Fruit fly (Drosophila melanogaster) whole organism, embryonic: Measurements from ENCODE around the gene CG13898.

Experiments used
- ATbp ChIP-seq: fragments of 200-800 bp; sonication (Bioruptor generic); optimal IDR thresholded peaks from 2 replicates; lab custom pipeline; 2017; ENCODE audit warnings: missing biosample characterization, mild to moderate bottlenecking, missing genetic modification characterization, missing genetic modification reagents
- CG10209 ChIP-seq: fragments of 200-800 bp; sonication (Bioruptor generic); optimal IDR thresholded peaks from 3 replicates; lab custom pipeline; 2017; ENCODE audit warnings: missing biosample characterization, mild to moderate bottlenecking, missing genetic modification characterization, missing genetic modification reagents
- CG10565 ChIP-seq: fragments of 200-800 bp; sonication (Bioruptor generic); optimal IDR thresholded peaks from 3 replicates; lab custom pipeline; 2016; ENCODE audit warnings: missing biosample characterization, mild to moderate bottlenecking, missing genetic modification characterization
- CG10654 ChIP-seq: fragments of 200-800 bp; sonication (Bioruptor generic); optimal IDR thresholded peaks from 2 replicates; lab custom pipeline; 2016; ENCODE audit warnings: missing biosample characterization, missing genetic modification characterization
- CG11504 ChIP-seq: fragments of 200-800 bp; sonication (Bioruptor generic); optimal IDR thresholded peaks from 3 replicates; lab custom pipeline; 2019; ENCODE audit warnings: missing biosample characterization, mild to moderate bottlenecking, missing genetic modification characterization, moderate library complexity
- CG1602 ChIP-seq: fragments of 200-800 bp; sonication (Bioruptor generic); optimal IDR thresholded peaks from 3 replicates; lab custom pipeline; 2016; ENCODE audit warnings: missing biosample characterization, missing genetic modification characterization
- CG17328 ChIP-seq: fragments of 200-800 bp; sonication (Bioruptor generic); IDR thresholded peaks from 2 replicates; pipeline ENCODE4 v1.3.6; 2022; ENCODE audit warnings: missing biosample characterization, missing genetic modification characterization
- CG17361 ChIP-seq: fragments of 200-800 bp; sonication (Bioruptor generic); IDR thresholded peaks from 3 replicates; pipeline ENCODE4 v1.3.6; 2022; ENCODE audit warnings: missing biosample characterization, missing genetic modification characterization
- CG18262 ChIP-seq: fragments of 200-800 bp; optimal IDR thresholded peaks from 3 replicates; lab custom pipeline; 2019; ENCODE audit warnings: missing biosample characterization, mild to moderate bottlenecking, missing genetic modification characterization, moderate library complexity
- CG2678 ChIP-seq: fragments of 200-800 bp; sonication (Bioruptor generic); optimal IDR thresholded peaks from 3 replicates; lab custom pipeline; 2019; ENCODE audit warnings: missing biosample characterization, mild to moderate bottlenecking, missing genetic modification characterization, moderate library complexity
- CG2889 ChIP-seq: fragments of 200-800 bp; sonication (Bioruptor generic); IDR thresholded peaks from 3 replicates; pipeline ENCODE4 v1.3.6; 2022; ENCODE audit warnings: missing biosample characterization, missing genetic modification characterization
- CG30020 ChIP-seq: fragments of 200-800 bp; optimal IDR thresholded peaks from 2 replicates; lab custom pipeline; 2019; ENCODE audit warnings: missing biosample characterization, mild to moderate bottlenecking, missing genetic modification characterization, moderate library complexity
- CG30403 ChIP-seq: fragments of 200-800 bp; sonication (Bioruptor generic); optimal IDR thresholded peaks from 3 replicates; lab custom pipeline; 2016; ENCODE audit warnings: missing biosample characterization, missing genetic modification characterization
- CG3065 ChIP-seq: fragments of 200-800 bp; sonication (Bioruptor generic); optimal IDR thresholded peaks from 2 replicates; lab custom pipeline; 2016; ENCODE audit warnings: missing biosample characterization, missing genetic modification characterization
- CG34422 ChIP-seq: fragments of 200-800 bp; sonication (Bioruptor generic); IDR thresholded peaks from 3 replicates; pipeline ENCODE4 v1.3.6; 2022; ENCODE audit warnings: missing biosample characterization, missing genetic modification characterization
- CG4328 ChIP-seq: fragments of 200-800 bp; sonication (Bioruptor generic); optimal IDR thresholded peaks from 3 replicates; lab custom pipeline; 2017; ENCODE audit warnings: missing biosample characterization, missing genetic modification reagents, missing genetic modification characterization
- CG6683 ChIP-seq: fragments of 200-800 bp; sonication (Bioruptor generic); optimal IDR thresholded peaks from 2 replicates; lab custom pipeline; 2017; ENCODE audit warnings: missing biosample characterization, mild to moderate bottlenecking, missing genetic modification characterization, missing genetic modification reagents
- CG8765 ChIP-seq: fragments of 200-800 bp; sonication (Bioruptor generic); IDR thresholded peaks from 2 replicates; pipeline ENCODE4 v1.3.6; 2022; ENCODE audit warnings: missing biosample characterization, missing genetic modification characterization
- CoRest ChIP-seq: fragments of 200-800 bp; sonication (Bioruptor generic); optimal IDR thresholded peaks from 3 replicates; lab custom pipeline; 2018; ENCODE audit warnings: missing biosample characterization, mild to moderate bottlenecking, missing genetic modification characterization, moderate library complexity
- D ChIP-seq, 2 experiments: fragments of 200-800 bp in 1 of 2; fragments of >200 bp in 1 of 2; sonication (Bioruptor generic) in 1 of 2; optimal IDR thresholded peaks; 2 replicates in 1 of 2; 3 replicates in 1 of 2; lab custom pipeline; 2017; ENCODE audit warnings: mild to moderate bottlenecking in 1 of 2, missing biosample characterization in 1 of 2, missing genetic modification characterization in 1 of 2, missing genetic modification reagents in 1 of 2
- HLH4C ChIP-seq: fragments of 200-800 bp; sonication (Bioruptor generic); IDR thresholded peaks from 3 replicates; pipeline ENCODE4 v1.3.6; 2022; ENCODE audit warnings: missing biosample characterization, missing genetic modification characterization; ENCODE audit not compliant: partially characterized antibody
- Hey ChIP-seq: fragments of 200-800 bp; sonication (Bioruptor generic); optimal IDR thresholded peaks from 3 replicates; lab custom pipeline; 2018; ENCODE audit warnings: missing biosample characterization, mild to moderate bottlenecking, missing genetic modification characterization
- Lim3 ChIP-seq: fragments of 200-800 bp; sonication (Bioruptor generic); IDR thresholded peaks from 2 replicates; pipeline ENCODE4 v1.3.6; 2022; ENCODE audit warnings: missing biosample characterization, missing genetic modification characterization
- MBD-R2 ChIP-seq: fragments of 200-800 bp; sonication (Bioruptor generic); IDR thresholded peaks from 2 replicates; pipeline ENCODE4 v1.3.6; 2022; ENCODE audit warnings: missing biosample characterization, missing genetic modification characterization
- Max ChIP-seq: fragments of 200-800 bp; sonication (Bioruptor generic); optimal IDR thresholded peaks from 2 replicates; lab custom pipeline; 2016; ENCODE audit warnings: missing biosample characterization, mild to moderate bottlenecking, missing genetic modification characterization
- Med ChIP-seq: fragments of 200-800 bp; sonication (Bioruptor generic); peaks from one replicate; lab custom pipeline; 2016; ENCODE audit warnings: missing biosample characterization, missing genetic modification characterization, mild to moderate bottlenecking, inconsistent platforms, moderate library complexity
- Pdp1 ChIP-seq, 2 experiments: fragments of 200-800 bp; sonication (Bioruptor generic); optimal IDR thresholded peaks; 3 replicates each; lab custom pipeline; 2016; ENCODE audit warnings: missing biosample characterization in 2 of 2, missing genetic modification characterization in 2 of 2, mild to moderate bottlenecking in 1 of 2, moderate library complexity in 1 of 2
- Ssrp ChIP-seq: fragments of 200-800 bp; sonication (Bioruptor generic); optimal IDR thresholded peaks from 2 replicates; lab custom pipeline; 2018; ENCODE audit warnings: missing biosample characterization, mild to moderate bottlenecking, missing genetic modification characterization, moderate library complexity
- bcd ChIP-seq: fragments of 200-800 bp; sonication (Bioruptor generic); optimal IDR thresholded peaks from 2 replicates; lab custom pipeline; 2017; ENCODE audit warnings: missing biosample characterization, mild to moderate bottlenecking, missing genetic modification characterization
- bsh ChIP-seq, 2 experiments: fragments of 200-800 bp; sonication (Bioruptor generic); optimal IDR thresholded peaks; 2 replicates each; lab custom pipeline; 2017 to 2018; ENCODE audit warnings: mild to moderate bottlenecking in 2 of 2, missing biosample characterization in 2 of 2, missing genetic modification characterization in 2 of 2, moderate library complexity in 1 of 2
- ci ChIP-seq: fragments of 200-800 bp; sonication (Bioruptor generic); IDR thresholded peaks from 3 replicates; pipeline ENCODE4 v1.3.6; 2022; ENCODE audit warnings: missing biosample characterization, missing genetic modification characterization
- danr ChIP-seq: fragments of 200-800 bp; sonication (Bioruptor generic); IDR thresholded peaks from 2 replicates; pipeline ENCODE4 v1.3.6; 2022; ENCODE audit warnings: missing biosample characterization, missing genetic modification characterization
- dmrt99B ChIP-seq: fragments of 200-800 bp; sonication (Bioruptor generic); optimal IDR thresholded peaks from 2 replicates; lab custom pipeline; 2018; ENCODE audit warnings: missing biosample characterization, mild to moderate bottlenecking, missing genetic modification characterization, moderate library complexity
- ems ChIP-seq: fragments of 200-800 bp; sonication (Bioruptor generic); optimal IDR thresholded peaks from 3 replicates; lab custom pipeline; 2016; ENCODE audit warnings: missing biosample characterization, missing genetic modification characterization
- gfzf ChIP-seq: fragments of 200-800 bp; sonication (Bioruptor generic); optimal IDR thresholded peaks from 2 replicates; lab custom pipeline; 2016; ENCODE audit warnings: missing biosample characterization, mild to moderate bottlenecking, missing genetic modification characterization, moderate library complexity
- gsb ChIP-seq: fragments of 200-800 bp; sonication (Bioruptor generic); IDR thresholded peaks from 2 replicates; pipeline ENCODE4 v1.3.6; 2022; ENCODE audit warnings: missing biosample characterization, missing genetic modification characterization
- insv ChIP-seq, 2 experiments: fragments of 200-800 bp; sonication (Bioruptor generic); optimal IDR thresholded peaks; 3 replicates each; lab custom pipeline; 2016 to 2018; ENCODE audit warnings: missing biosample characterization in 2 of 2, missing genetic modification characterization in 2 of 2
- klu ChIP-seq: fragments of 200-800 bp; sonication (Bioruptor generic); IDR thresholded peaks from 2 replicates; pipeline ENCODE4 v1.3.6; 2022; ENCODE audit warnings: missing biosample characterization, missing genetic modification characterization
- kni ChIP-seq: fragments of 200-800 bp; sonication (Bioruptor generic); optimal IDR thresholded peaks from 3 replicates; lab custom pipeline; 2017; ENCODE audit warnings: mild to moderate bottlenecking, missing biosample characterization, missing genetic modification reagents, missing genetic modification characterization
- knrl ChIP-seq: fragments of 200-800 bp; sonication (Bioruptor generic); IDR thresholded peaks from 3 replicates; pipeline ENCODE4 v1.3.6; 2022; ENCODE audit warnings: missing biosample characterization, missing genetic modification characterization; ENCODE audit not compliant: partially characterized antibody
- onecut ChIP-seq: fragments of 200-800 bp; sonication (Bioruptor generic); IDR thresholded peaks from 2 replicates; pipeline ENCODE4 v1.3.6; 2022; ENCODE audit warnings: missing biosample characterization, missing genetic modification characterization
- peb ChIP-seq: fragments of 200-800 bp; sonication (Bioruptor generic); IDR thresholded peaks from 2 replicates; pipeline ENCODE4 v1.3.6; 2022; ENCODE audit warnings: missing biosample characterization, missing genetic modification characterization
- pros ChIP-seq: fragments of 200-800 bp; sonication (Bioruptor generic); optimal IDR thresholded peaks from 3 replicates; lab custom pipeline; 2019; ENCODE audit warnings: missing biosample characterization, mild to moderate bottlenecking, missing genetic modification characterization, moderate library complexity
- sens-2 ChIP-seq: fragments of 200-800 bp; sonication (Bioruptor generic); IDR thresholded peaks from 2 replicates; pipeline ENCODE4 v1.3.6; 2022; ENCODE audit warnings: missing biosample characterization, missing genetic modification characterization
- seq ChIP-seq: fragments of 200-800 bp; sonication (Bioruptor generic); IDR thresholded peaks from 2 replicates; pipeline ENCODE4 v1.3.6; 2022; ENCODE audit warnings: missing biosample characterization, missing genetic modification characterization
- slbo ChIP-seq: fragments of 200-800 bp; sonication (Bioruptor generic); IDR thresholded peaks from 2 replicates; pipeline ENCODE4 v1.3.6; 2022; ENCODE audit warnings: missing biosample characterization, missing genetic modification characterization
- unpg ChIP-seq: fragments of 200-800 bp; sonication (Bioruptor generic); optimal IDR thresholded peaks from 3 replicates; lab custom pipeline; 2018; ENCODE audit warnings: missing biosample characterization, mild to moderate bottlenecking, missing genetic modification characterization, moderate library complexity
- wor ChIP-seq: fragments of 200-800 bp; sonication (Bioruptor generic); IDR thresholded peaks from 2 replicates; pipeline ENCODE4 v1.3.6; 2022; ENCODE audit warnings: missing biosample characterization, missing genetic modification characterization
- zen2 ChIP-seq: fragments of 200-800 bp; sonication (Bioruptor generic); IDR thresholded peaks from 3 replicates; pipeline ENCODE4 v1.3.6; 2022; ENCODE audit warnings: missing biosample characterization, missing genetic modification characterization; ENCODE audit not compliant: partially characterized antibody

The CG13898 gene

dm6 chr3L:818438-819138 lies 14.7 kb upstream of the CG13898 start:
- peak; percentile 16 for TF ChIP-seq CG30403 (GFP tag; lab: Kevin White, UChicago)
- TF ChIP-seq unpg (GFP tag; lab: Kevin White, UChicago): peak; percentile 10
- TF ChIP-seq seq: peak; percentile 46; the same call in 1 of the 2 replicates
- 0 out of 3 replicates have a peak, but pooled peaks have one; percentile 44 for TF ChIP-seq CG34422 (GFP tag; lab: Robert Waterston, UW)
- TF ChIP-seq dmrt99B (tag; lab: Kevin White, UChicago): peak; percentile 61
- TF ChIP-seq Ssrp: peak; percentile 16
- no peak for TF ChIP-seq Max (GFP tag; lab: Kevin White, UChicago)
- TF ChIP-seq onecut (GFP tag; lab: Robert Waterston, UW): no peak
- no peak for TF ChIP-seq danr (GFP tag; lab: Robert Waterston, UW)
- TF ChIP-seq kni (GFP tag; lab: Kevin White, UChicago): peak; percentile 65
- no peak for TF ChIP-seq klu (GFP tag; lab: Robert Waterston, UW)
- TF ChIP-seq CG18262 (tag; lab: Kevin White, UChicago): peak; percentile 21
- no peak for TF ChIP-seq CG10565 (GFP tag; lab: Kevin White, UChicago)
- TF ChIP-seq CG30020 (tag; lab: Kevin White, UChicago): no peak
- peak; percentile 65 for TF ChIP-seq CG11504 (tag; lab: Kevin White, UChicago)
- no peak for TF ChIP-seq CG4328 (GFP tag; lab: Kevin White, UChicago)
- TF ChIP-seq zen2 (GFP tag; lab: Robert Waterston, UW): no peak
- TF ChIP-seq CG6683: no peak
- no peak for TF ChIP-seq wor (GFP tag; lab: Robert Waterston, UW)
- TF ChIP-seq CG10654 (GFP tag; lab: Kevin White, UChicago): no peak
- TF ChIP-seq Pdp1 (GFP tag; optimal IDR thresholded peaks at IDR 0.05; lab: Kevin White, UChicago): no peak
- TF ChIP-seq CG8765 (GFP tag; lab: Robert Waterston, UW): no peak
- TF ChIP-seq peb (GFP tag; lab: Robert Waterston, UW): no peak
- TF ChIP-seq CoRest (tag; lab: Kevin White, UChicago): peak; percentile 37
- TF ChIP-seq MBD-R2 (GFP tag; lab: Robert Waterston, UW): no peak
- peak; percentile 40; the same call in 2 of the 3 replicates for TF ChIP-seq CG17361 (GFP tag; lab: Robert Waterston, UW)
- TF ChIP-seq D (optimal IDR thresholded peaks at IDR 0.05; lab: Kevin White, UChicago): no peak
- no peak for TF ChIP-seq D (GFP tag; optimal IDR thresholded peaks at IDR 0.05; lab: Kevin White, UChicago)
- no peak for TF ChIP-seq CG2889 (GFP tag; lab: Robert Waterston, UW)
- no peak for TF ChIP-seq CG10209
- peak; percentile 11 for TF ChIP-seq CG2678 (tag; lab: Kevin White, UChicago)
- no peak for TF ChIP-seq HLH4C
- TF ChIP-seq CG1602 (GFP tag; lab: Kevin White, UChicago): peak; percentile 1
- peak; percentile 50; the same call in 1 of the 3 replicates for TF ChIP-seq ci (GFP tag; lab: Robert Waterston, UW)
- TF ChIP-seq bsh (GFP tag; optimal IDR thresholded peaks at IDR 0.05; lab: Kevin White, UChicago): peak in 1 of 2 experiments; percentile 26
- TF ChIP-seq insv (GFP tag; optimal IDR thresholded peaks at IDR 0.05; lab: Kevin White, UChicago): no peak
- TF ChIP-seq Lim3 (GFP tag; lab: Robert Waterston, UW): no peak
- no peak for TF ChIP-seq pros (GFP tag; lab: Kevin White, UChicago)
- no peak for TF ChIP-seq CG3065 (GFP tag; lab: Kevin White, UChicago)
- TF ChIP-seq ATbp (GFP tag; lab: Kevin White, UChicago): peak; percentile 6
- TF ChIP-seq sens-2: no peak
- no peak for TF ChIP-seq CG17328
- peak; percentile 21 for TF ChIP-seq Med (GFP tag; lab: Kevin White, UChicago)
- TF ChIP-seq gfzf (GFP tag; lab: Kevin White, UChicago): no peak
- no peak for TF ChIP-seq Hey
- 0 out of 2 replicates have a peak, but pooled peaks have one; percentile 16 for TF ChIP-seq slbo
- TF ChIP-seq gsb (GFP tag; lab: Robert Waterston, UW): no peak
- no peak for TF ChIP-seq knrl
- no peak for TF ChIP-seq bcd (GFP tag; lab: Kevin White, UChicago)
- no peak for TF ChIP-seq ems (GFP tag; lab: Kevin White, UChicago)
